3 worm cellular contexts compared by ENCODE assay signal in the genomic region with DNA sequence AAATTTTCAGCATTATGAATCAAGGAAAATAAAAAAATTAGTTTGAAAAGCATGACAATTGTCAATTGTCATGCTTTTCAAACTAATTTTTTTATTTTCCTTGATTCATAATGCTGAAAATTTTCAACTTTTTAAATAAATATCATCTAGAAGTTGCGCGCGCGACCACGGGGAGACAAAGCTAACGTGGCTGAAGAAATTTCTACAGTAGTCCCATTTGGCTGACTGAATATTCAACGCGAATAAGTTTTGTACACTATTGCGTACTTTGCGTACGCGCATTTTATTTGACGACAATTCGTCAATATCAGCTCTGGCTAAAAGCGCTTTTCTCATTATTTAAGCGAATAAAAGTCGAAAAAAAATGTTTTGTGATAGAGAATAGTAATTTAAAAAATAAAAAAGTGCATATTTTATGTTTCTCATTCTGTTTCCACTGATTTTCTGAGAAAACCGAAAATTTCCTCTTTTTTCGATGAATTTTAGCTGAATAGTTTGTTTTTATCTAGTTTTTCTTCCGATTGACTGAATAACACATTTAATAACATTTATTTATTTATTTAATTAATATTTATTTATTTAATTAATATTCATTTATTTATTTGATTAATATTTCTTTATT.
TF ChIP-seq lines count a peak whose summit lies in the region.

A gene (minus strand): TSS at position 68 of the 622 bp plus-strand sequence.

TF ChIP-seq in whole organism, L1 larva, 84 proteins besides CTCF, POLR2A, EP300 and RAD21:
- TF ChIP-seq nhr-71 (tag; optimal IDR thresholded peaks at IDR 0.05; lab: Kevin White, UChicago) = peak; percentile 26
- peak in 1 of 2 experiments; percentile 52 for TF ChIP-seq lsy-2 (tag; optimal IDR thresholded peaks at IDR 0.05; lab: Kevin White, UChicago)
- TF ChIP-seq efl-1 (optimal IDR thresholded peaks at IDR 0.05; lab: Kevin White, UChicago) = peak; percentile 13 to 39
- peak in 1 of 2 experiments; percentile 70 for TF ChIP-seq efl-1 (GFP tag; optimal IDR thresholded peaks at IDR 0.05 in 1 of 2; lab: Kevin White, UChicago)
- peak; percentile 5 for TF ChIP-seq nhr-47 (tag; optimal IDR thresholded peaks at IDR 0.05; lab: Kevin White, UChicago)
- peak; percentile 41 for TF ChIP-seq nhr-19 (GFP tag; conservative IDR thresholded peaks at IDR 0.05; lab: Robert Waterston, UW)

TF ChIP-seq in whole organism, L4 larva, 104 proteins besides CTCF, POLR2A, EP300 and RAD21:
- TF ChIP-seq lsy-2 (tag; optimal IDR thresholded peaks at IDR 0.05; lab: Kevin White, UChicago) (peak in 1 of 2 experiments; percentile 36), lin-38 (GFP tag; IDR thresholded peaks at IDR 0.05; lab: Robert Waterston, UW) (peak; percentile 77), snpc-1.2 (GFP tag; IDR thresholded peaks at IDR 0.05; lab: Robert Waterston, UW) (0 out of 2 replicates have a peak, but pooled peaks have one; percentile 24), Y48G9A.11 (GFP tag; IDR thresholded peaks at IDR 0.05; lab: Robert Waterston, UW) (peak; percentile 86)
TF ChIP-seq in whole organism, L4 larva: peak in this region for 4; not testable (repeated sequence) for 100.

TF ChIP-seq in whole organism, young adult, 124 proteins besides CTCF, POLR2A, EP300 and RAD21:
- 0 out of 2 replicates have a peak, but pooled peaks have one; percentile 12 for TF ChIP-seq egrh-3 (GFP tag; IDR thresholded peaks at IDR 0.05; lab: Robert Waterston, UW)
- TF ChIP-seq Y95B8A.8 (GFP tag; IDR thresholded peaks at IDR 0.05; lab: Robert Waterston, UW) = 0 out of 2 replicates have a peak, but pooled peaks have one; percentile 34
- peak; percentile 60; the same call in 1 of the 2 replicates for TF ChIP-seq B0019.2 (GFP tag; conservative IDR thresholded peaks at IDR 0.05; lab: Robert Waterston, UW)
- peak; percentile 90 for TF ChIP-seq ceh-91 (GFP tag; IDR thresholded peaks at IDR 0.05; lab: Robert Waterston, UW)
- peak; percentile 23 for TF ChIP-seq lin-54 (GFP tag; optimal IDR thresholded peaks at IDR 0.05; lab: Kevin White, UChicago)
- peak; percentile 96 for TF ChIP-seq hmg-1.2 (GFP tag; IDR thresholded peaks at IDR 0.05; lab: Robert Waterston, UW)
- TF ChIP-seq madf-3 (GFP tag; IDR thresholded peaks at IDR 0.05; lab: Robert Waterston, UW) = peak; percentile 88; the same call in 1 of the 2 replicates
- peak; percentile 79 for TF ChIP-seq mcd-1 (GFP tag; IDR thresholded peaks at IDR 0.05; lab: Robert Waterston, UW)
- peak; percentile 84 for TF ChIP-seq F33H1.4 (GFP tag; IDR thresholded peaks at IDR 0.05; lab: Robert Waterston, UW)
- TF ChIP-seq C17E4.6 (GFP tag; IDR thresholded peaks at IDR 0.05; lab: Robert Waterston, UW) = peak; percentile 75; the same call in 1 of the 2 replicates
- peak; percentile 75 for TF ChIP-seq rcor-1 (GFP tag; IDR thresholded peaks at IDR 0.05; lab: Robert Waterston, UW)
- TF ChIP-seq madf-8 (GFP tag; conservative IDR thresholded peaks at IDR 0.05; lab: Robert Waterston, UW) = peak; percentile 87
- peak; percentile 85 for TF ChIP-seq dox-1 (GFP tag; IDR thresholded peaks at IDR 0.05; lab: Robert Waterston, UW)
- TF ChIP-seq madf-6 (GFP tag; IDR thresholded peaks at IDR 0.05; lab: Robert Waterston, UW) = peak; percentile 92
- peak; percentile 63; the same call in 1 of the 2 replicates for TF ChIP-seq pbrm-1 (GFP tag; IDR thresholded peaks at IDR 0.05; lab: Robert Waterston, UW)
- TF ChIP-seq Y53G8AR.9 (GFP tag; conservative IDR thresholded peaks at IDR 0.05; lab: Robert Waterston, UW) = 0 out of 2 replicates have a peak, but pooled peaks have one; percentile 54
- peak; percentile 26 for TF ChIP-seq xnd-1 (tag; optimal IDR thresholded peaks at IDR 0.05; lab: Kevin White, UChicago)
- TF ChIP-seq attf-3 (GFP tag; conservative IDR thresholded peaks at IDR 0.05; lab: Robert Waterston, UW) = peak; percentile 82
- TF ChIP-seq D2030.7 (GFP tag; IDR thresholded peaks at IDR 0.05; lab: Robert Waterston, UW) = peak; percentile 90
- TF ChIP-seq hsf-1 (GFP tag; IDR thresholded peaks at IDR 0.05; lab: Robert Waterston, UW) = 0 out of 2 replicates have a peak, but pooled peaks have one; percentile 32
- peak; percentile 67; the same call in 1 of the 2 replicates for TF ChIP-seq ztf-28 (GFP tag; IDR thresholded peaks at IDR 0.05; lab: Robert Waterston, UW)
